Fruit fly (Drosophila melanogaster): ENCODE data around the gene CG7142.
A peak's percentile ranks its signal among the peaks of the same experiment; 100 is the strongest.

The CG7142 gene

dm6 chr3R:18252578-18252977 is 26.7 kb downstream of the CG7142 start, which contains the start of gene CG12320 (continued):
- TF ChIP-seq ewg (GFP tag; optimal IDR thresholded peaks at IDR 0.05) (no peak), Camta (GFP tag; optimal IDR thresholded peaks at IDR 0.05) (no peak), CG14014 (GFP tag; IDR thresholded peaks at IDR 0.05) (no peak), Atf3 (GFP tag; optimal IDR thresholded peaks at IDR 0.05) (no peak), CG30020 (tag; optimal IDR thresholded peaks at IDR 0.05) (no peak), odd (GFP tag; optimal IDR thresholded peaks at IDR 0.05) (no peak), HLH54F (GFP tag; optimal IDR thresholded peaks at IDR 0.05) (no peak), slou (GFP tag; optimal IDR thresholded peaks at IDR 0.05) (no peak), CG7963 (GFP tag; IDR thresholded peaks at IDR 0.05; ENCODE audit: partially characterized antibody) (no peak), CG4617 (GFP tag; optimal IDR thresholded peaks at IDR 0.05; ENCODE audit: borderline replicate concordance) (peak; percentile 59), CG16779 (GFP tag; IDR thresholded peaks at IDR 0.05) (no peak), CG12236 (GFP tag; optimal IDR thresholded peaks at IDR 0.05) (no peak), CG11398 (GFP tag; optimal IDR thresholded peaks at IDR 0.05) (no peak), pzg (GFP tag; optimal IDR thresholded peaks at IDR 0.05) (peak; percentile 62), CG4424 (GFP tag; optimal IDR thresholded peaks at IDR 0.05) (no peak), CG33213 (GFP tag; optimal IDR thresholded peaks at IDR 0.05) (no peak), CG2129 (GFP tag; IDR thresholded peaks at IDR 0.05; ENCODE audit: partially characterized antibody) (no peak), grau (tag; optimal IDR thresholded peaks at IDR 0.05) (no peak), CG17568 (GFP tag; optimal IDR thresholded peaks at IDR 0.05) (no peak), ro (GFP tag; IDR thresholded peaks at IDR 0.05) (no peak), Trl (optimal IDR thresholded peaks at IDR 0.05) (no peak), Trl (GFP tag; optimal IDR thresholded peaks at IDR 0.05) (no peak), Gug (GFP tag; IDR thresholded peaks at IDR 0.05) (no peak), kni (GFP tag; optimal IDR thresholded peaks at IDR 0.05) (no peak), mirr (GFP tag; optimal IDR thresholded peaks at IDR 0.05) (no peak), ato (GFP tag; IDR thresholded peaks at IDR 0.05; ENCODE audit: partially characterized antibody) (no peak), chinmo (GFP tag; IDR thresholded peaks at IDR 0.05; ENCODE audit: partially characterized antibody) (no peak), Asciz (GFP tag; optimal IDR thresholded peaks at IDR 0.05) (no peak), CG10431 (GFP tag; optimal IDR thresholded peaks at IDR 0.05) (no peak), E2f2 (GFP tag; IDR thresholded peaks at IDR 0.05) (peak; percentile 94), tx (GFP tag; optimal IDR thresholded peaks at IDR 0.05) (no peak), Sry-δ (GFP tag; optimal IDR thresholded peaks at IDR 0.05) (peak; percentile 41), Nf-YA (GFP tag; IDR thresholded peaks at IDR 0.05) (no peak), sd (tag; optimal IDR thresholded peaks at IDR 0.05) (no peak), Ptx1 (GFP tag; IDR thresholded peaks at IDR 0.05) (no peak), pros (GFP tag; optimal IDR thresholded peaks at IDR 0.05) (no peak), Hey (tag; optimal IDR thresholded peaks at IDR 0.05) (no peak), CG16863 (GFP tag; optimal IDR thresholded peaks at IDR 0.05) (no peak), CG6813 (GFP tag; optimal IDR thresholded peaks at IDR 0.05) (no peak), ssp (GFP tag; IDR thresholded peaks at IDR 0.05) (no peak), CG17829 (tag; optimal IDR thresholded peaks at IDR 0.05) (no peak), CG8388 (GFP tag; optimal IDR thresholded peaks at IDR 0.05) (no peak), nom (GFP tag; optimal IDR thresholded peaks at IDR 0.05) (no peak), CG1529 (GFP tag; optimal IDR thresholded peaks at IDR 0.05) (no peak), CkIIα-i1 (GFP tag; IDR thresholded peaks at IDR 0.05) (no peak), eve (GFP tag; optimal IDR thresholded peaks at IDR 0.05) (no peak), nerfin-2 (GFP tag; IDR thresholded peaks at IDR 0.05; ENCODE audit: partially characterized antibody) (peak; percentile 33; the same call in 1 of the 2 replicates), NC2α (GFP tag; optimal IDR thresholded peaks at IDR 0.05) (no peak), nau (GFP tag; optimal IDR thresholded peaks at IDR 0.05) (no peak), Doc3 (GFP tag; IDR thresholded peaks at IDR 0.05; ENCODE audit: partially characterized antibody) (no peak), sens-2 (GFP tag; IDR thresholded peaks at IDR 0.05) (no peak), Sox102F (GFP tag; optimal IDR thresholded peaks at IDR 0.05) (no peak)
